Fruit fly (Drosophila melanogaster) whole organism, embryonic: ENCODE data around the gene BTBD9.
A peak's percentile ranks its signal among the peaks of the same experiment; 100 is the strongest.

Experiments
- ATbp ChIP-seq: fragments of 200-800 bp; sonication (Bioruptor generic); optimal IDR thresholded peaks from 2 replicates; lab custom pipeline; 2017; ENCODE audit warnings: missing biosample characterization, mild to moderate bottlenecking, missing genetic modification characterization, missing genetic modification reagents
- Awh ChIP-seq: fragments of 200-800 bp; sonication (Bioruptor generic); IDR thresholded peaks from 2 replicates; pipeline ENCODE4, ENCODE4 v1.3.6; 2022; ENCODE audit warnings: missing biosample characterization, missing genetic modification characterization
- BEAF-32 ChIP-seq: fragments of 200-800 bp; sonication (Bioruptor generic); optimal IDR thresholded peaks from 3 replicates; lab custom pipeline; 2017; ENCODE audit warnings: missing biosample characterization, missing genetic modification characterization, mild to moderate bottlenecking, moderate library complexity, missing genetic modification reagents
- CG10209 ChIP-seq: fragments of 200-800 bp; sonication (Bioruptor generic); optimal IDR thresholded peaks from 3 replicates; lab custom pipeline; 2017; ENCODE audit warnings: missing biosample characterization, mild to moderate bottlenecking, missing genetic modification characterization, missing genetic modification reagents
- CG10543 ChIP-seq: fragments of 200-800 bp; sonication (Bioruptor generic); optimal IDR thresholded peaks from 3 replicates; lab custom pipeline; 2017; ENCODE audit warnings: missing biosample characterization, mild to moderate bottlenecking, missing genetic modification characterization, moderate library complexity
- CG10979 ChIP-seq: fragments of 200-800 bp; sonication (Bioruptor generic); optimal IDR thresholded peaks from 2 replicates; lab custom pipeline; 2018; ENCODE audit warnings: missing biosample characterization, mild to moderate bottlenecking, missing genetic modification characterization, moderate library complexity
- CG11456 ChIP-seq: fragments of 200-800 bp; sonication (Bioruptor generic); IDR thresholded peaks from 3 replicates; pipeline ENCODE4 v1.3.6; 2022; ENCODE audit warnings: missing biosample characterization, missing genetic modification characterization
- CG15011 ChIP-seq: fragments of 200-800 bp; sonication (Bioruptor generic); optimal IDR thresholded peaks from 3 replicates; lab custom pipeline; 2018; ENCODE audit warnings: missing biosample characterization, mild to moderate bottlenecking, missing genetic modification characterization
- CG1529 ChIP-seq: fragments of 200-800 bp; sonication (Bioruptor generic); optimal IDR thresholded peaks from 3 replicates; lab custom pipeline; 2018; ENCODE audit warnings: missing biosample characterization, missing genetic modification characterization
- CG17912 ChIP-seq: fragments of 200-800 bp; sonication (Bioruptor generic); optimal IDR thresholded peaks from 2 replicates; lab custom pipeline; 2018; ENCODE audit warnings: missing biosample characterization, mild to moderate bottlenecking, missing genetic modification characterization
- CG2116 ChIP-seq: fragments of 200-800 bp; sonication (Bioruptor generic); optimal IDR thresholded peaks from 3 replicates; lab custom pipeline; 2018; ENCODE audit warnings: missing biosample characterization, mild to moderate bottlenecking, missing genetic modification characterization
- CG2875 ChIP-seq: fragments of 200-800 bp; sonication (Bioruptor generic); optimal IDR thresholded peaks from 2 replicates; lab custom pipeline; 2017; ENCODE audit warnings: missing biosample characterization, mild to moderate bottlenecking, missing genetic modification characterization, missing genetic modification reagents
- CG2889 ChIP-seq: fragments of 200-800 bp; sonication (Bioruptor generic); IDR thresholded peaks from 3 replicates; pipeline ENCODE4 v1.3.6; 2022; ENCODE audit warnings: missing biosample characterization, missing genetic modification characterization
- CG31441 ChIP-seq: fragments of 200-800 bp; sonication (Bioruptor generic); IDR thresholded peaks from 2 replicates; pipeline ENCODE4 v1.3.6; 2022; ENCODE audit warnings: missing biosample characterization, missing genetic modification characterization
- CG3281 ChIP-seq: fragments of 200-800 bp; sonication (Bioruptor generic); optimal IDR thresholded peaks from 3 replicates; lab custom pipeline; 2017; ENCODE audit warnings: missing biosample characterization, mild to moderate bottlenecking, missing genetic modification characterization
- CG4360 ChIP-seq: fragments of 200-800 bp; sonication (Bioruptor generic); IDR thresholded peaks from 2 replicates; pipeline ENCODE4 v1.3.6; 2022; ENCODE audit warnings: missing biosample characterization, missing genetic modification characterization
- CG4424 ChIP-seq: fragments of 200-800 bp; sonication (Bioruptor generic); optimal IDR thresholded peaks from 3 replicates; lab custom pipeline; 2016; ENCODE audit warnings: missing biosample characterization, missing genetic modification characterization
- CG6765 ChIP-seq: fragments of 200-800 bp; sonication (Bioruptor generic); optimal IDR thresholded peaks from 3 replicates; lab custom pipeline; 2017; ENCODE audit warnings: missing biosample characterization, mild to moderate bottlenecking, missing genetic modification characterization
- CG8089 ChIP-seq: fragments of 200-800 bp; sonication (Bioruptor generic); optimal IDR thresholded peaks from 3 replicates; lab custom pipeline; 2016; ENCODE audit warnings: missing biosample characterization, missing genetic modification characterization
- Camta ChIP-seq: fragments of 200-800 bp; sonication (Bioruptor generic); optimal IDR thresholded peaks from 2 replicates; lab custom pipeline; 2016; ENCODE audit warnings: missing biosample characterization, missing genetic modification characterization
- Hmr ChIP-seq: fragments of 200-800 bp; sonication (Bioruptor generic); optimal IDR thresholded peaks from 3 replicates; lab custom pipeline; 2017; ENCODE audit warnings: mild to moderate bottlenecking, missing biosample characterization, missing genetic modification reagents, missing genetic modification characterization
- Hmx ChIP-seq: fragments of 200-800 bp; sonication (Bioruptor generic); optimal IDR thresholded peaks from 2 replicates; lab custom pipeline; 2016; ENCODE audit warnings: missing biosample characterization, missing genetic modification characterization
- Jarid2 ChIP-seq: fragments of 200-800 bp; sonication (Bioruptor generic); optimal IDR thresholded peaks from 3 replicates; lab custom pipeline; 2017; ENCODE audit warnings: mild to moderate bottlenecking, missing biosample characterization, missing genetic modification reagents, missing genetic modification characterization
- Lim3 ChIP-seq: fragments of 200-800 bp; sonication (Bioruptor generic); IDR thresholded peaks from 2 replicates; pipeline ENCODE4 v1.3.6; 2022; ENCODE audit warnings: missing biosample characterization, missing genetic modification characterization
- Opbp ChIP-seq: fragments of 200-800 bp; sonication (Bioruptor generic); IDR thresholded peaks from 3 replicates; pipeline ENCODE4 v1.3.6; 2022; ENCODE audit warnings: missing biosample characterization, missing genetic modification characterization; ENCODE audit not compliant: partially characterized antibody
- Spps ChIP-seq: fragments of 200-800 bp; sonication (Bioruptor generic); optimal IDR thresholded peaks from 2 replicates; lab custom pipeline; 2018; ENCODE audit warnings: missing biosample characterization, mild to moderate bottlenecking, missing genetic modification characterization
- aop ChIP-seq: fragments of 200-800 bp; sonication (Bioruptor generic); IDR thresholded peaks from 2 replicates; pipeline ENCODE4 v1.3.6; 2022; ENCODE audit warnings: missing biosample characterization, missing genetic modification characterization
- ara ChIP-seq: fragments of 200-800 bp; sonication (Bioruptor generic); IDR thresholded peaks from 2 replicates; pipeline ENCODE4 v1.3.6; 2022; ENCODE audit warnings: missing biosample characterization, missing genetic modification characterization
- bowl ChIP-seq: fragments of 200-800 bp; sonication (Bioruptor generic); IDR thresholded peaks from 2 replicates; pipeline ENCODE4 v1.3.6; 2022; ENCODE audit warnings: missing biosample characterization, missing genetic modification characterization
- chn ChIP-seq: fragments of 200-800 bp; sonication (Bioruptor generic); optimal IDR thresholded peaks from 2 replicates; lab custom pipeline; 2016; ENCODE audit warnings: missing biosample characterization, missing genetic modification characterization
- ci ChIP-seq: fragments of 200-800 bp; sonication (Bioruptor generic); IDR thresholded peaks from 3 replicates; pipeline ENCODE4 v1.3.6; 2022; ENCODE audit warnings: missing biosample characterization, missing genetic modification characterization
- dm ChIP-seq: fragments of 200-800 bp; sonication (Bioruptor generic); optimal IDR thresholded peaks from 3 replicates; lab custom pipeline; 2016; ENCODE audit warnings: missing biosample characterization, missing genetic modification characterization
- en ChIP-seq: fragments of 200-800 bp; sonication (Bioruptor generic); optimal IDR thresholded peaks from 2 replicates; lab custom pipeline; 2016; ENCODE audit warnings: missing biosample characterization, missing genetic modification characterization
- fd102C ChIP-seq: fragments of 200-800 bp; sonication (Bioruptor generic); optimal IDR thresholded peaks from 2 replicates; lab custom pipeline; 2018; ENCODE audit warnings: missing biosample characterization, mild to moderate bottlenecking, missing genetic modification characterization, moderate library complexity
- gfzf ChIP-seq: fragments of 200-800 bp; sonication (Bioruptor generic); optimal IDR thresholded peaks from 2 replicates; lab custom pipeline; 2016; ENCODE audit warnings: missing biosample characterization, mild to moderate bottlenecking, missing genetic modification characterization, moderate library complexity
- hbn ChIP-seq: fragments of 200-800 bp; sonication (Bioruptor generic); IDR thresholded peaks from 2 replicates; pipeline ENCODE4 v1.3.6; 2022; ENCODE audit warnings: missing biosample characterization, missing genetic modification characterization; ENCODE audit not compliant: partially characterized antibody
- knrl ChIP-seq: fragments of 200-800 bp; sonication (Bioruptor generic); IDR thresholded peaks from 3 replicates; pipeline ENCODE4 v1.3.6; 2022; ENCODE audit warnings: missing biosample characterization, missing genetic modification characterization; ENCODE audit not compliant: partially characterized antibody
- lab ChIP-seq: fragments of 200-800 bp; sonication (Bioruptor generic); optimal IDR thresholded peaks from 3 replicates; lab custom pipeline; 2017; ENCODE audit warnings: missing biosample characterization, missing genetic modification characterization, mild to moderate bottlenecking, moderate library complexity, missing genetic modification reagents
- nom ChIP-seq: fragments of 200-800 bp; sonication (Bioruptor generic); optimal IDR thresholded peaks from 2 replicates; lab custom pipeline; 2017; ENCODE audit warnings: missing biosample characterization, missing genetic modification characterization, mild to moderate bottlenecking, moderate library complexity, missing genetic modification reagents
- onecut ChIP-seq: fragments of 200-800 bp; sonication (Bioruptor generic); IDR thresholded peaks from 2 replicates; pipeline ENCODE4 v1.3.6; 2022; ENCODE audit warnings: missing biosample characterization, missing genetic modification characterization
- peb ChIP-seq: fragments of 200-800 bp; sonication (Bioruptor generic); IDR thresholded peaks from 2 replicates; pipeline ENCODE4 v1.3.6; 2022; ENCODE audit warnings: missing biosample characterization, missing genetic modification characterization
- prd ChIP-seq, 3 experiments: fragments of >200 bp in 2 of 3; fragments of 200-800 bp in 1 of 3; sonication (Bioruptor generic) in 1 of 3; optimal IDR thresholded peaks in 2 of 3; IDR thresholded peaks in 1 of 3; 2 replicates in 2 of 3; 3 replicates in 1 of 3; pipeline versions ENCODE4 v1.3.6 to Lab custom; 2017 to 2022; ENCODE audit warnings: missing biosample characterization in 1 of 3, missing genetic modification characterization in 1 of 3
- row ChIP-seq: fragments of 200-800 bp; sonication (Bioruptor generic); IDR thresholded peaks from 3 replicates; pipeline ENCODE4 v1.3.6; 2022; ENCODE audit warnings: missing biosample characterization, missing genetic modification characterization
- sim ChIP-seq: fragments of 200-800 bp; sonication (Bioruptor generic); IDR thresholded peaks from 2 replicates; pipeline ENCODE4 v1.3.6; 2022; ENCODE audit warnings: missing biosample characterization, missing genetic modification characterization
- sisA ChIP-seq: fragments of 200-800 bp; sonication (Bioruptor generic); IDR thresholded peaks from 2 replicates; pipeline ENCODE4 v1.3.6; 2022; ENCODE audit warnings: missing biosample characterization, missing genetic modification characterization
- slou ChIP-seq: fragments of 200-800 bp; sonication (Bioruptor generic); optimal IDR thresholded peaks from 3 replicates; lab custom pipeline; 2016; ENCODE audit warnings: missing biosample characterization, missing genetic modification characterization
- sqz ChIP-seq: fragments of 200-800 bp; sonication (Bioruptor generic); optimal IDR thresholded peaks from 3 replicates; lab custom pipeline; 2018; ENCODE audit warnings: missing biosample characterization, mild to moderate bottlenecking, missing genetic modification characterization
- sr ChIP-seq: fragments of 200-800 bp; sonication (Bioruptor generic); IDR thresholded peaks from 3 replicates; pipeline ENCODE4 v1.3.6; 2022; ENCODE audit warnings: missing biosample characterization, missing genetic modification characterization
- tap ChIP-seq: fragments of 200-800 bp; optimal IDR thresholded peaks from 3 replicates; lab custom pipeline; 2019; ENCODE audit warnings: missing biosample characterization, mild to moderate bottlenecking, missing genetic modification characterization, moderate library complexity

The BTBD9 gene

dm6 chrX:10784812-10785638 lies 16.7 kb downstream of the BTBD9 start:
- TF ChIP-seq ci (GFP tag; lab: Robert Waterston, UW) = no peak; the same call in 2 of the 3 replicates
- no peak for TF ChIP-seq Jarid2
- TF ChIP-seq CG2889 (GFP tag; lab: Robert Waterston, UW) = no peak
- TF ChIP-seq knrl (GFP tag; lab: Robert Waterston, UW) = no peak
- no peak for TF ChIP-seq Lim3
- TF ChIP-seq chn = no peak
- TF ChIP-seq Spps (tag; lab: Kevin White, UChicago) = no peak
- TF ChIP-seq peb (GFP tag; lab: Robert Waterston, UW) = no peak
- TF ChIP-seq Camta (GFP tag; lab: Kevin White, UChicago) = no peak
- no peak for TF ChIP-seq en
- TF ChIP-seq BEAF-32 (GFP tag; lab: Kevin White, UChicago) = no peak
- TF ChIP-seq CG10979 = no peak
- no peak for TF ChIP-seq CG10209 (GFP tag; lab: Kevin White, UChicago)
- no peak for TF ChIP-seq onecut (GFP tag; lab: Robert Waterston, UW)
- TF ChIP-seq slou (GFP tag; lab: Kevin White, UChicago) = no peak
- TF ChIP-seq tap (tag; lab: Kevin White, UChicago) = no peak
- no peak for TF ChIP-seq nom (GFP tag; lab: Kevin White, UChicago)
- TF ChIP-seq bowl (GFP tag; lab: Robert Waterston, UW) = no peak
- no peak for TF ChIP-seq CG2875 (GFP tag; lab: Kevin White, UChicago)
- TF ChIP-seq CG11456 (GFP tag; lab: Robert Waterston, UW) = no peak
- TF ChIP-seq hbn (GFP tag; lab: Robert Waterston, UW) = no peak
- no peak for TF ChIP-seq ATbp
- no peak for TF ChIP-seq gfzf (GFP tag; lab: Kevin White, UChicago)
- TF ChIP-seq CG4424 (GFP tag; lab: Kevin White, UChicago) = peak; percentile 23
- TF ChIP-seq ara (GFP tag; lab: Robert Waterston, UW) = no peak
- no peak for TF ChIP-seq Awh (GFP tag; lab: Robert Waterston, UW)
- no peak for TF ChIP-seq Opbp (GFP tag; lab: Robert Waterston, UW)
- TF ChIP-seq lab = peak; percentile 5
- no peak for TF ChIP-seq CG15011 (GFP tag; lab: Kevin White, UChicago)
- TF ChIP-seq CG3281 (GFP tag; lab: Kevin White, UChicago) = peak; percentile 25
- TF ChIP-seq prd (optimal IDR thresholded peaks at IDR 0.05; lab: Kevin White, UChicago) = no peak
- TF ChIP-seq prd (GFP tag; IDR thresholded peaks at IDR 0.05; lab: Robert Waterston, UW) = no peak
- no peak for TF ChIP-seq CG2116 (GFP tag; lab: Kevin White, UChicago)
- no peak for TF ChIP-seq CG17912 (GFP tag; lab: Kevin White, UChicago)
- no peak for TF ChIP-seq CG6765 (GFP tag; lab: Kevin White, UChicago)
- no peak for TF ChIP-seq sim (GFP tag; lab: Robert Waterston, UW)
- peak; percentile 62 for TF ChIP-seq row (GFP tag; lab: Robert Waterston, UW)
- TF ChIP-seq CG8089 = no peak
- TF ChIP-seq sqz = peak; percentile 75
- no peak for TF ChIP-seq sr (GFP tag; lab: Robert Waterston, UW)
- TF ChIP-seq Hmr (GFP tag; lab: Kevin White, UChicago) = no peak
- TF ChIP-seq CG4360 = no peak
- no peak for TF ChIP-seq sisA (GFP tag; lab: Robert Waterston, UW)
- TF ChIP-seq CG1529 (GFP tag; lab: Kevin White, UChicago) = no peak
- no peak for TF ChIP-seq fd102C (GFP tag; lab: Kevin White, UChicago)
- TF ChIP-seq Hmx (GFP tag; lab: Kevin White, UChicago) = no peak
- no peak for TF ChIP-seq aop (GFP tag; lab: Robert Waterston, UW)
- peak; percentile 27 for TF ChIP-seq CG10543
- peak; percentile 24; the same call in 1 of the 2 replicates for TF ChIP-seq CG31441
- no peak for TF ChIP-seq dm (GFP tag; lab: Kevin White, UChicago)
